In genomic region chr3R:5215334-5216307, dm6 we compare ENCODE assay signal across 1 fruit fly cellular context.
TF ChIP-seq lines count a peak whose summit lies in the region.

No protein-coding gene starts in this region.

TF ChIP-seq in whole organism, embryonic, 481 proteins besides CTCF, POLR2A, EP300 and RAD21 (continued from another document and continues in another):
- peak; percentile 99 for TF ChIP-seq repo (GFP tag; optimal IDR thresholded peaks at IDR 0.05; lab: Kevin White, UChicago)
- peak; percentile 13 for TF ChIP-seq ab (GFP tag; optimal IDR thresholded peaks at IDR 0.05; lab: Kevin White, UChicago)
- peak; percentile 94 for TF ChIP-seq CG2116 (GFP tag; optimal IDR thresholded peaks at IDR 0.05; lab: Kevin White, UChicago)
- no peak for TF ChIP-seq Oaz (GFP tag; IDR thresholded peaks at IDR 0.05; lab: Robert Waterston, UW)
- peak; percentile 84 for TF ChIP-seq Fer1 (GFP tag; optimal IDR thresholded peaks at IDR 0.05; lab: Kevin White, UChicago)
- TF ChIP-seq ttk (GFP tag; IDR thresholded peaks at IDR 0.05; lab: Robert Waterston, UW) = peak; percentile 89
- peak; percentile 90 for TF ChIP-seq Drgx (GFP tag; IDR thresholded peaks at IDR 0.05; lab: Robert Waterston, UW)
- peak; percentile 100 for TF ChIP-seq CG15696 (tag; optimal IDR thresholded peaks at IDR 0.05; lab: Kevin White, UChicago)
- TF ChIP-seq YL-1 (GFP tag; optimal IDR thresholded peaks at IDR 0.05; lab: Kevin White, UChicago) = peak; percentile 99
- TF ChIP-seq HLHmδ (GFP tag; optimal IDR thresholded peaks at IDR 0.05; lab: Kevin White, UChicago) = peak; percentile 99
- no peak for TF ChIP-seq ato (GFP tag; IDR thresholded peaks at IDR 0.05; lab: Robert Waterston, UW; ENCODE audit: partially characterized antibody)
- peak; percentile 74 for TF ChIP-seq CG31224 (GFP tag; IDR thresholded peaks at IDR 0.05; lab: Robert Waterston, UW)
- no peak for TF ChIP-seq CG42726 (GFP tag; IDR thresholded peaks at IDR 0.05; lab: Robert Waterston, UW; ENCODE audit: partially characterized antibody)
- peak; percentile 83 for TF ChIP-seq CG10267 (tag; optimal IDR thresholded peaks at IDR 0.05; lab: Kevin White, UChicago)
- peak; percentile 92 for TF ChIP-seq E2f1 (GFP tag; IDR thresholded peaks at IDR 0.05; lab: Robert Waterston, UW)
- TF ChIP-seq Dek (tag; optimal IDR thresholded peaks at IDR 0.05; lab: Kevin White, UChicago) = peak; percentile 74
- TF ChIP-seq CG18619 (GFP tag; optimal IDR thresholded peaks at IDR 0.05; lab: Kevin White, UChicago) = peak; percentile 97
- TF ChIP-seq Atf6 (GFP tag; IDR thresholded peaks at IDR 0.05; lab: Robert Waterston, UW) = peak; percentile 79; the same call in 1 of the 2 replicates
- TF ChIP-seq CG3065 (GFP tag; optimal IDR thresholded peaks at IDR 0.05; lab: Kevin White, UChicago) = peak; percentile 99
- TF ChIP-seq lmd (GFP tag; IDR thresholded peaks at IDR 0.05; lab: Robert Waterston, UW) = peak; percentile 63
- peak; percentile 97 for TF ChIP-seq CG6254 (GFP tag; optimal IDR thresholded peaks at IDR 0.05; lab: Kevin White, UChicago)
- no peak; the same call in 1 of the 2 replicates for TF ChIP-seq nerfin-2 (GFP tag; IDR thresholded peaks at IDR 0.05; lab: Robert Waterston, UW; ENCODE audit: partially characterized antibody)
- TF ChIP-seq Atf-2 (GFP tag; optimal IDR thresholded peaks at IDR 0.05; lab: Kevin White, UChicago) = peak; percentile 98
- TF ChIP-seq row (GFP tag; IDR thresholded peaks at IDR 0.05; lab: Robert Waterston, UW) = peak; percentile 81
- peak; percentile 87 for TF ChIP-seq CG12659 (GFP tag; optimal IDR thresholded peaks at IDR 0.05; lab: Kevin White, UChicago)
- TF ChIP-seq CG7839 (tag; optimal IDR thresholded peaks at IDR 0.05; lab: Kevin White, UChicago) = peak; percentile 78
- peak; percentile 84 for TF ChIP-seq CG6654 (GFP tag; optimal IDR thresholded peaks at IDR 0.05; lab: Kevin White, UChicago)
- TF ChIP-seq H15 (GFP tag; IDR thresholded peaks at IDR 0.05; lab: Robert Waterston, UW) = peak; percentile 91
- TF ChIP-seq pho (GFP tag; optimal IDR thresholded peaks at IDR 0.05; lab: Kevin White, UChicago) = peak; percentile 81
- TF ChIP-seq tap (tag; optimal IDR thresholded peaks at IDR 0.05; lab: Kevin White, UChicago) = peak; percentile 92
- peak; percentile 41; the same call in 1 of the 2 replicates for TF ChIP-seq dan (GFP tag; IDR thresholded peaks at IDR 0.05; lab: Robert Waterston, UW)
- TF ChIP-seq eve (GFP tag; optimal IDR thresholded peaks at IDR 0.05; lab: Kevin White, UChicago) = peak in 1 of 2 experiments; percentile 25
- peak; percentile 98 for TF ChIP-seq CG10431 (GFP tag; optimal IDR thresholded peaks at IDR 0.05; lab: Kevin White, UChicago)
- TF ChIP-seq Opbp (GFP tag; IDR thresholded peaks at IDR 0.05; lab: Robert Waterston, UW; ENCODE audit: partially characterized antibody) = no peak
- TF ChIP-seq grau (tag; optimal IDR thresholded peaks at IDR 0.05; lab: Kevin White, UChicago) = peak; percentile 89
- peak; percentile 99 for TF ChIP-seq NK7.1 (GFP tag; optimal IDR thresholded peaks at IDR 0.05; lab: Kevin White, UChicago)
- TF ChIP-seq CG1832 (GFP tag; optimal IDR thresholded peaks at IDR 0.05; lab: Kevin White, UChicago) = no peak
- peak; percentile 95 for TF ChIP-seq CG6683 (GFP tag; optimal IDR thresholded peaks at IDR 0.05; lab: Kevin White, UChicago)
- TF ChIP-seq hth (optimal IDR thresholded peaks at IDR 0.05; lab: Kevin White, UChicago) = no peak
- peak; percentile 100 for TF ChIP-seq CG6813 (GFP tag; optimal IDR thresholded peaks at IDR 0.05; lab: Kevin White, UChicago)
- TF ChIP-seq CG9876 (GFP tag; optimal IDR thresholded peaks at IDR 0.05; lab: Kevin White, UChicago) = peak; percentile 98
- peak; percentile 96 for TF ChIP-seq Dad (GFP tag; optimal IDR thresholded peaks at IDR 0.05; lab: Kevin White, UChicago)
- no peak for TF ChIP-seq gro (GFP tag; optimal IDR thresholded peaks at IDR 0.05; lab: Kevin White, UChicago)
- no peak for TF ChIP-seq sc (optimal IDR thresholded peaks at IDR 0.05; lab: Kevin White, UChicago)
- peak; percentile 100 for TF ChIP-seq sc (GFP tag; optimal IDR thresholded peaks at IDR 0.05; lab: Kevin White, UChicago)
- peak; percentile 75 for TF ChIP-seq schlank (tag; optimal IDR thresholded peaks at IDR 0.05; lab: Kevin White, UChicago)
- no peak for TF ChIP-seq CG7963 (GFP tag; IDR thresholded peaks at IDR 0.05; lab: Robert Waterston, UW; ENCODE audit: partially characterized antibody)
- TF ChIP-seq Dref (GFP tag; IDR thresholded peaks at IDR 0.05; lab: Robert Waterston, UW) = no peak
- TF ChIP-seq Hand (GFP tag; optimal IDR thresholded peaks at IDR 0.05; lab: Kevin White, UChicago) = peak; percentile 7
- peak; percentile 81 for TF ChIP-seq Sry-δ (GFP tag; optimal IDR thresholded peaks at IDR 0.05; lab: Kevin White, UChicago)
- TF ChIP-seq Nf-YC (tag; optimal IDR thresholded peaks at IDR 0.05; lab: Kevin White, UChicago) = peak; percentile 1
- peak; percentile 95 for TF ChIP-seq salm (tag; optimal IDR thresholded peaks at IDR 0.05; lab: Kevin White, UChicago)
- peak; percentile 87 for TF ChIP-seq CG11504 (tag; optimal IDR thresholded peaks at IDR 0.05; lab: Kevin White, UChicago)
- peak; percentile 77; the same call in 2 of the 4 replicates for TF ChIP-seq Gug (GFP tag; IDR thresholded peaks at IDR 0.05; lab: Robert Waterston, UW)
- no peak for TF ChIP-seq br (optimal IDR thresholded peaks at IDR 0.05; lab: Kevin White, UChicago)
- TF ChIP-seq Trl (optimal IDR thresholded peaks at IDR 0.05; lab: Kevin White, UChicago) = no peak
- TF ChIP-seq Trl (GFP tag; optimal IDR thresholded peaks at IDR 0.05; lab: Kevin White, UChicago) = peak; percentile 99
- peak; percentile 100 for TF ChIP-seq ci (GFP tag; IDR thresholded peaks at IDR 0.05; lab: Robert Waterston, UW)
- peak; percentile 86 for TF ChIP-seq CoRest (tag; optimal IDR thresholded peaks at IDR 0.05; lab: Kevin White, UChicago)
- peak; percentile 67 for TF ChIP-seq Fer2 (tag; optimal IDR thresholded peaks at IDR 0.05; lab: Kevin White, UChicago)
- TF ChIP-seq stc (GFP tag; IDR thresholded peaks at IDR 0.05; lab: Robert Waterston, UW) = peak; percentile 95
- peak; percentile 93 for TF ChIP-seq peb (GFP tag; IDR thresholded peaks at IDR 0.05; lab: Robert Waterston, UW)
- TF ChIP-seq Doc2 (GFP tag; IDR thresholded peaks at IDR 0.05; lab: Robert Waterston, UW) = no peak
- TF ChIP-seq Camta (GFP tag; optimal IDR thresholded peaks at IDR 0.05; lab: Kevin White, UChicago) = peak; percentile 99
- TF ChIP-seq Atf3 (GFP tag; optimal IDR thresholded peaks at IDR 0.05; lab: Kevin White, UChicago) = peak; percentile 99
- TF ChIP-seq ewg (GFP tag; optimal IDR thresholded peaks at IDR 0.05; lab: Kevin White, UChicago) = peak; percentile 97
- peak; percentile 97 for TF ChIP-seq en (GFP tag; optimal IDR thresholded peaks at IDR 0.05; lab: Kevin White, UChicago)
- peak; percentile 98 for TF ChIP-seq CG5953 (GFP tag; IDR thresholded peaks at IDR 0.05; lab: Robert Waterston, UW)
- TF ChIP-seq slbo (GFP tag; IDR thresholded peaks at IDR 0.05; lab: Robert Waterston, UW) = peak; percentile 59
- TF ChIP-seq Lpt (GFP tag; optimal IDR thresholded peaks at IDR 0.05; lab: Kevin White, UChicago) = no peak
- TF ChIP-seq CG5180 (GFP tag; optimal IDR thresholded peaks at IDR 0.05; lab: Kevin White, UChicago) = peak; percentile 94
- peak; percentile 91 for TF ChIP-seq CG11695 (GFP tag; IDR thresholded peaks at IDR 0.05; lab: Robert Waterston, UW)
- peak; percentile 97 for TF ChIP-seq lab (GFP tag; optimal IDR thresholded peaks at IDR 0.05; lab: Kevin White, UChicago)
- peak; percentile 97 for TF ChIP-seq onecut (GFP tag; IDR thresholded peaks at IDR 0.05; lab: Robert Waterston, UW)
- no peak; the same call in 1 of the 2 replicates for TF ChIP-seq unc-4 (GFP tag; IDR thresholded peaks at IDR 0.05; lab: Robert Waterston, UW; ENCODE audit: partially characterized antibody)
- peak; percentile 97 for TF ChIP-seq sqz (GFP tag; optimal IDR thresholded peaks at IDR 0.05; lab: Kevin White, UChicago)
- peak; percentile 27 for TF ChIP-seq zfh2 (GFP tag; optimal IDR thresholded peaks at IDR 0.05; lab: Kevin White, UChicago)
- no peak for TF ChIP-seq B-H2 (GFP tag; optimal IDR thresholded peaks at IDR 0.05; lab: Kevin White, UChicago)
- peak; percentile 88 for TF ChIP-seq lilli (GFP tag; optimal IDR thresholded peaks at IDR 0.05; lab: Kevin White, UChicago)
- TF ChIP-seq CG4854 (GFP tag; optimal IDR thresholded peaks at IDR 0.05; lab: Kevin White, UChicago) = peak; percentile 98
- peak; percentile 99 for TF ChIP-seq CG18764 (GFP tag; optimal IDR thresholded peaks at IDR 0.05; lab: Kevin White, UChicago)
- peak; percentile 81 for TF ChIP-seq CG15269 (tag; optimal IDR thresholded peaks at IDR 0.05; lab: Kevin White, UChicago)
- peak; percentile 73 for TF ChIP-seq Aef1 (GFP tag; IDR thresholded peaks at IDR 0.05; lab: Robert Waterston, UW)
- no peak for TF ChIP-seq CG34224 (GFP tag; IDR thresholded peaks at IDR 0.05; lab: Robert Waterston, UW; ENCODE audit: partially characterized antibody)
- TF ChIP-seq tgo (GFP tag; IDR thresholded peaks at IDR 0.05; lab: Robert Waterston, UW) = peak; percentile 82
- TF ChIP-seq B-H1 (GFP tag; IDR thresholded peaks at IDR 0.05; lab: Robert Waterston, UW) = peak; percentile 88
- peak; percentile 62 for TF ChIP-seq CG15514 (GFP tag; optimal IDR thresholded peaks at IDR 0.05; lab: Kevin White, UChicago)
- peak; percentile 97 for TF ChIP-seq jumu (GFP tag; optimal IDR thresholded peaks at IDR 0.05; lab: Kevin White, UChicago)
- TF ChIP-seq seq (GFP tag; IDR thresholded peaks at IDR 0.05; lab: Robert Waterston, UW) = peak; percentile 88
- no peak for TF ChIP-seq yki (optimal IDR thresholded peaks at IDR 0.05; lab: Kevin White, UChicago)
- TF ChIP-seq CG1024 (GFP tag; IDR thresholded peaks at IDR 0.05; lab: Robert Waterston, UW) = peak; percentile 98
- peak; percentile 31; the same call in 1 of the 2 replicates for TF ChIP-seq gsb (GFP tag; IDR thresholded peaks at IDR 0.05; lab: Robert Waterston, UW)
- no peak for TF ChIP-seq hb (GFP tag; IDR thresholded peaks at IDR 0.05; lab: Robert Waterston, UW; ENCODE audit: partially characterized antibody)
- peak; percentile 96 for TF ChIP-seq dm (GFP tag; optimal IDR thresholded peaks at IDR 0.05; lab: Kevin White, UChicago)
- no peak for TF ChIP-seq h (optimal IDR thresholded peaks at IDR 0.05; lab: Kevin White, UChicago)
- peak; percentile 98 for TF ChIP-seq CG17186 (GFP tag; optimal IDR thresholded peaks at IDR 0.05; lab: Kevin White, UChicago)
- TF ChIP-seq kay (GFP tag; optimal IDR thresholded peaks at IDR 0.05; lab: Kevin White, UChicago) = peak; percentile 95
- peak; percentile 86 for TF ChIP-seq CG16779 (GFP tag; IDR thresholded peaks at IDR 0.05; lab: Robert Waterston, UW)
- peak; percentile 90; the same call in 3 of the 4 replicates for TF ChIP-seq chinmo (GFP tag; IDR thresholded peaks at IDR 0.05; lab: Robert Waterston, UW; ENCODE audit: partially characterized antibody)
- TF ChIP-seq Sox100B (GFP tag; optimal IDR thresholded peaks at IDR 0.05; lab: Kevin White, UChicago) = peak; percentile 98
- TF ChIP-seq cg (GFP tag; optimal IDR thresholded peaks at IDR 0.05; lab: Kevin White, UChicago) = peak; percentile 56
- TF ChIP-seq gcm (GFP tag; optimal IDR thresholded peaks at IDR 0.05; lab: Kevin White, UChicago) = peak; percentile 98
- no peak for TF ChIP-seq CG6272 (GFP tag; IDR thresholded peaks at IDR 0.05; lab: Robert Waterston, UW)
- peak; percentile 87 for TF ChIP-seq CG17612 (GFP tag; IDR thresholded peaks at IDR 0.05; lab: Robert Waterston, UW)
- peak; percentile 79 for TF ChIP-seq ro (GFP tag; IDR thresholded peaks at IDR 0.05; lab: Robert Waterston, UW)
- peak; percentile 98 for TF ChIP-seq CHES-1-like (GFP tag; optimal IDR thresholded peaks at IDR 0.05; lab: Kevin White, UChicago)
- TF ChIP-seq CG13287 (GFP tag; IDR thresholded peaks at IDR 0.05; lab: Robert Waterston, UW; ENCODE audit: partially characterized antibody) = no peak
- peak; percentile 38; the same call in 1 of the 2 replicates for TF ChIP-seq CG9215 (GFP tag; IDR thresholded peaks at IDR 0.05; lab: Robert Waterston, UW)
- peak; percentile 98 for TF ChIP-seq shn (GFP tag; optimal IDR thresholded peaks at IDR 0.05; lab: Kevin White, UChicago)
- peak; percentile 13; the same call in 1 of the 3 replicates for TF ChIP-seq Dbx (GFP tag; IDR thresholded peaks at IDR 0.05; lab: Robert Waterston, UW)
- TF ChIP-seq Ada2b (GFP tag; IDR thresholded peaks at IDR 0.05; lab: Robert Waterston, UW) = peak; percentile 82
- peak; percentile 100 for TF ChIP-seq chm (GFP tag; IDR thresholded peaks at IDR 0.05; lab: Robert Waterston, UW)
- peak; percentile 97 for TF ChIP-seq Nf-YA (GFP tag; IDR thresholded peaks at IDR 0.05; lab: Robert Waterston, UW)
- TF ChIP-seq kah (GFP tag; optimal IDR thresholded peaks at IDR 0.05; lab: Kevin White, UChicago) = peak; percentile 92
- TF ChIP-seq croc (GFP tag; conservative IDR thresholded peaks at IDR 0.05; lab: Robert Waterston, UW) = peak; percentile 83
- peak; percentile 84 for TF ChIP-seq Bteb2 (GFP tag; optimal IDR thresholded peaks at IDR 0.05; lab: Kevin White, UChicago)
- TF ChIP-seq Side (GFP tag; optimal IDR thresholded peaks at IDR 0.05; lab: Kevin White, UChicago) = peak; percentile 99
- peak; percentile 98 for TF ChIP-seq CG1602 (GFP tag; optimal IDR thresholded peaks at IDR 0.05; lab: Kevin White, UChicago)
- peak; percentile 85 for TF ChIP-seq scrt (GFP tag; optimal IDR thresholded peaks at IDR 0.05; lab: Kevin White, UChicago)
- peak; percentile 93 for TF ChIP-seq CG3163 (GFP tag; optimal IDR thresholded peaks at IDR 0.05; lab: Kevin White, UChicago)
- peak; percentile 96 for TF ChIP-seq CG31388 (GFP tag; optimal IDR thresholded peaks at IDR 0.05; lab: Kevin White, UChicago)
- TF ChIP-seq HLH3B (GFP tag; IDR thresholded peaks at IDR 0.05; lab: Robert Waterston, UW) = peak; percentile 97
- peak; percentile 82 for TF ChIP-seq CG14050 (GFP tag; IDR thresholded peaks at IDR 0.05; lab: Robert Waterston, UW)
- TF ChIP-seq CG2678 (tag; optimal IDR thresholded peaks at IDR 0.05; lab: Kevin White, UChicago) = peak; percentile 93
- TF ChIP-seq lov (optimal IDR thresholded peaks at IDR 0.05; lab: Kevin White, UChicago) = no peak
- peak; percentile 99 for TF ChIP-seq lov (GFP tag; IDR thresholded peaks at IDR 0.05; lab: Robert Waterston, UW)
- TF ChIP-seq CG2202 (tag; optimal IDR thresholded peaks at IDR 0.05; lab: Kevin White, UChicago) = peak; percentile 100
- TF ChIP-seq Jarid2 (GFP tag; optimal IDR thresholded peaks at IDR 0.05; lab: Kevin White, UChicago) = peak; percentile 89
- TF ChIP-seq MBD-R2 (GFP tag; IDR thresholded peaks at IDR 0.05; lab: Robert Waterston, UW) = peak; percentile 48; the same call in 1 of the 2 replicates
- no peak for TF ChIP-seq Hr39 (optimal IDR thresholded peaks at IDR 0.05; lab: Kevin White, UChicago)
- TF ChIP-seq HHEX (GFP tag; optimal IDR thresholded peaks at IDR 0.05; lab: Kevin White, UChicago) = peak; percentile 98
